Worm (Caenorhabditis elegans) whole organism, L1 larva: Measurements from ENCODE around the gene Y71H2AM.3.

Experiments
- aly-2 ChIP-seq: fragments of 150-350 bp; optimal IDR thresholded peaks from 2 replicates; lab custom pipeline; 2014; ENCODE audit warnings: missing biosample characterization, missing genetic modification characterization
- ces-1 ChIP-seq: fragments of 150-350 bp; optimal IDR thresholded peaks from 2 replicates; lab custom pipeline; 2014; ENCODE audit warnings: missing biosample characterization, missing genetic modification reagents, missing genetic modification characterization
- fkh-10 ChIP-seq: sonication (generic microtip); optimal IDR thresholded peaks from 2 replicates; lab custom pipeline; 2017; ENCODE audit warnings: missing biosample characterization, missing genetic modification reagents, missing genetic modification characterization
- fkh-4 ChIP-seq: sonication (generic microtip); optimal IDR thresholded peaks from 2 replicates; lab custom pipeline; 2016; ENCODE audit warnings: missing compliant biosample characterization, missing genetic modification characterization, borderline replicate concordance
- fkh-8 ChIP-seq: sonication (generic microtip); optimal IDR thresholded peaks from 2 replicates; lab custom pipeline; 2016; ENCODE audit warnings: mild to moderate bottlenecking, missing genetic modification characterization, missing compliant biosample characterization
- irx-1 ChIP-seq: sonication (generic microtip); optimal IDR thresholded peaks from 2 replicates; lab custom pipeline; 2016; ENCODE audit warnings: missing genetic modification characterization, missing compliant biosample characterization
- lin-13 ChIP-seq: fragments of 150-350 bp; optimal IDR thresholded peaks from 2 replicates; lab custom pipeline; 2014; ENCODE audit warnings: missing biosample characterization, missing genetic modification reagents, missing genetic modification characterization
- nhr-11 ChIP-seq: fragments of 150-350 bp; optimal IDR thresholded peaks from 2 replicates; lab custom pipeline; 2014; ENCODE audit warnings: missing biosample characterization, missing genetic modification characterization
- nhr-28 ChIP-seq: fragments of 150-350 bp; optimal IDR thresholded peaks from 2 replicates; lab custom pipeline; 2014; ENCODE audit warnings: missing biosample characterization, missing genetic modification characterization
- nhr-76 ChIP-seq: sonication (generic microtip); optimal IDR thresholded peaks from 2 replicates; lab custom pipeline; 2017; ENCODE audit warnings: missing biosample characterization, missing genetic modification characterization
- pqm-1 ChIP-seq: sonication (generic microtip); optimal IDR thresholded peaks from 3 replicates; lab custom pipeline; 2017; ENCODE audit warnings: missing biosample characterization, missing genetic modification characterization
- skn-1 ChIP-seq: fragments of 150-350 bp; optimal IDR thresholded peaks from 2 replicates; lab custom pipeline; 2014; ENCODE audit warnings: missing biosample characterization, missing genetic modification characterization
- unc-62 ChIP-seq: fragments of 150-350 bp; optimal IDR thresholded peaks from 2 replicates; lab custom pipeline; 2014; ENCODE audit warnings: missing biosample characterization, missing genetic modification reagents, missing genetic modification characterization
- unc-86 ChIP-seq: sonication (generic microtip); optimal IDR thresholded peaks from 2 replicates; lab custom pipeline; 2016; ENCODE audit warnings: missing genetic modification characterization, missing compliant biosample characterization

ce11 chrIII:2818980-2819379 lies 13.8 kb downstream of the Y71H2AM.3 start, which contains the start of gene pipp-4P:
- TF ChIP-seq fkh-8 (no peak), aly-2 (no peak), nhr-76 (tag; lab: Kevin White, UChicago) (no peak), unc-62 (GFP tag; lab: Kevin White, UChicago) (no peak), nhr-28 (tag; lab: Kevin White, UChicago) (no peak), unc-86 (no peak), skn-1 (tag; lab: Kevin White, UChicago) (no peak), pqm-1 (tag; lab: Kevin White, UChicago) (no peak), irx-1 (no peak), ces-1 (GFP tag; lab: Kevin White, UChicago) (no peak), fkh-4 (tag; lab: Kevin White, UChicago) (no peak), lin-13 (no peak), fkh-10 (no peak), nhr-11 (no peak)
